Worm (Caenorhabditis elegans) whole organism, L2 larva: ENCODE measurements around the gene BE10.3.

ENCODE experiments used
- C34F6.9 ChIP-seq: fragments of 150-350 bp; optimal IDR thresholded peaks from 2 replicates; lab custom pipeline; 2014; ENCODE audit warnings: missing biosample characterization, missing genetic modification characterization
- F13H6.1 ChIP-seq: sonication (generic microtip); optimal IDR thresholded peaks from 2 replicates; lab custom pipeline; 2016; ENCODE audit warnings: missing genetic modification characterization, missing compliant biosample characterization
- R02D3.7 ChIP-seq: fragments of 150-350 bp; optimal IDR thresholded peaks from 2 replicates; lab custom pipeline; 2014; ENCODE audit warnings: missing biosample characterization, missing genetic modification characterization
- Y55F3AM.14 ChIP-seq: fragments of 200-800 bp; sonication (Bioruptor generic); optimal IDR thresholded peaks from 2 replicates; lab custom pipeline; 2018; ENCODE audit warnings: mild to moderate bottlenecking, missing genetic modification characterization, missing compliant biosample characterization
- ZK546.5 ChIP-seq: sonication (generic microtip); optimal IDR thresholded peaks from 2 replicates; lab custom pipeline; 2017; ENCODE audit warnings: missing biosample characterization, missing genetic modification characterization
- alr-1 ChIP-seq: fragments of 150-350 bp; optimal IDR thresholded peaks from 2 replicates; lab custom pipeline; 2014; ENCODE audit warnings: missing biosample characterization, missing genetic modification characterization
- aly-2 ChIP-seq: fragments of 150-350 bp; optimal IDR thresholded peaks from 2 replicates; lab custom pipeline; 2014; ENCODE audit warnings: missing biosample characterization, missing genetic modification characterization
- ama-1 ChIP-seq: fragments of 150-350 bp; optimal IDR thresholded peaks from 2 replicates; lab custom pipeline; 2018; ENCODE audit warnings: inconsistent platforms
- blmp-1 ChIP-seq: sonication (generic microtip); optimal IDR thresholded peaks from 2 replicates; lab custom pipeline; 2017; ENCODE audit warnings: missing genetic modification characterization, mild to moderate bottlenecking, missing compliant biosample characterization, antibody characterized with exemption, moderate library complexity; ENCODE audit not compliant: insufficient read depth
- ceh-16 ChIP-seq: fragments of 150-350 bp; optimal IDR thresholded peaks from 2 replicates; lab custom pipeline; 2014; ENCODE audit warnings: missing biosample characterization, missing genetic modification characterization
- ceh-82 ChIP-seq: fragments of 150-350 bp; optimal IDR thresholded peaks from 2 replicates; lab custom pipeline; 2014; ENCODE audit warnings: missing biosample characterization, missing genetic modification characterization
- crh-2 ChIP-seq: sonication (generic microtip); optimal IDR thresholded peaks from 2 replicates; lab custom pipeline; 2017; ENCODE audit warnings: missing biosample characterization, missing genetic modification characterization
- dmd-4 ChIP-seq: sonication (generic microtip); optimal IDR thresholded peaks from 2 replicates; lab custom pipeline; 2017; ENCODE audit warnings: missing biosample characterization, missing genetic modification characterization
- egl-27 ChIP-seq: sonication (generic microtip); optimal IDR thresholded peaks from 3 replicates; lab custom pipeline; 2017; ENCODE audit warnings: missing biosample characterization, missing genetic modification reagents, missing genetic modification characterization
- elt-1 ChIP-seq: fragments of 150-350 bp; optimal IDR thresholded peaks from 2 replicates; lab custom pipeline; 2014; ENCODE audit warnings: missing biosample characterization, missing genetic modification characterization
- elt-3 ChIP-seq: sonication (generic microtip); optimal IDR thresholded peaks from 2 replicates; lab custom pipeline; 2017; ENCODE audit warnings: missing biosample characterization, missing genetic modification characterization
- fos-1 ChIP-seq: fragments of 150-350 bp; optimal IDR thresholded peaks from 2 replicates; lab custom pipeline; 2014; ENCODE audit warnings: missing biosample characterization, missing genetic modification characterization
- gmeb-1 ChIP-seq: fragments of 150-350 bp; optimal IDR thresholded peaks from 2 replicates; lab custom pipeline; 2014; ENCODE audit warnings: missing biosample characterization, missing genetic modification characterization
- lin-11 ChIP-seq: fragments of 150-350 bp; sonication (generic microtip); optimal IDR thresholded peaks from 2 replicates; lab custom pipeline; 2014; ENCODE audit warnings: missing biosample characterization, missing genetic modification characterization, inconsistent platforms, mixed read lengths
- lin-13 ChIP-seq: fragments of 150-350 bp; optimal IDR thresholded peaks from 2 replicates; lab custom pipeline; 2014; ENCODE audit warnings: missing biosample characterization, missing genetic modification reagents, missing genetic modification characterization
- lin-39 ChIP-seq: fragments of 150-350 bp; optimal IDR thresholded peaks from 2 replicates; lab custom pipeline; 2014; ENCODE audit warnings: missing biosample characterization, missing genetic modification reagents, missing genetic modification characterization
- lsy-2 ChIP-seq, 2 experiments: fragments of 150-350 bp in 1 of 2; sonication (generic microtip) in 1 of 2; optimal IDR thresholded peaks; 2 replicates each; lab custom pipeline; 2014 to 2017; ENCODE audit warnings: missing biosample characterization in 2 of 2, missing genetic modification characterization in 2 of 2
- mab-5 ChIP-seq: fragments of 150-350 bp; optimal IDR thresholded peaks from 2 replicates; lab custom pipeline; 2014; ENCODE audit warnings: missing biosample characterization, missing genetic modification characterization
- mbf-1 ChIP-seq: sonication (generic microtip); optimal IDR thresholded peaks from 2 replicates; lab custom pipeline; 2017; ENCODE audit warnings: missing biosample characterization, missing genetic modification characterization
- mdl-1 ChIP-seq, 2 experiments: fragments of 150-350 bp in 1 of 2; sonication (generic microtip) in 1 of 2; optimal IDR thresholded peaks; 2 replicates each; lab custom pipeline; 2017; ENCODE audit warnings: missing biosample characterization in 2 of 2, missing genetic modification characterization in 2 of 2
- nhr-10 ChIP-seq: sonication (generic microtip); optimal IDR thresholded peaks from 2 replicates; lab custom pipeline; 2017; ENCODE audit warnings: missing biosample characterization, missing genetic modification characterization
- nhr-11 ChIP-seq: fragments of 150-350 bp; optimal IDR thresholded peaks from 2 replicates; lab custom pipeline; 2014; ENCODE audit warnings: missing biosample characterization, missing genetic modification characterization
- nhr-12 ChIP-seq: fragments of 150-350 bp; optimal IDR thresholded peaks from 2 replicates; lab custom pipeline; 2014; ENCODE audit warnings: missing biosample characterization, missing genetic modification characterization
- nhr-129 ChIP-seq: fragments of 150-350 bp; optimal IDR thresholded peaks from 2 replicates; lab custom pipeline; 2014; ENCODE audit warnings: missing biosample characterization, missing genetic modification characterization
- nhr-21 ChIP-seq: fragments of 150-350 bp; optimal IDR thresholded peaks from 2 replicates; lab custom pipeline; 2014; ENCODE audit warnings: missing biosample characterization, missing genetic modification characterization
- nhr-23 ChIP-seq: fragments of 150-350 bp; optimal IDR thresholded peaks from 2 replicates; lab custom pipeline; 2014; ENCODE audit warnings: missing biosample characterization, missing genetic modification reagents, missing genetic modification characterization
- nhr-237 ChIP-seq: fragments of 150-350 bp; optimal IDR thresholded peaks from 2 replicates; lab custom pipeline; 2014; ENCODE audit warnings: missing biosample characterization, missing genetic modification characterization
- nhr-25 ChIP-seq: fragments of 150-350 bp; sonication (generic microtip); optimal IDR thresholded peaks from 3 replicates; lab custom pipeline; 2014; ENCODE audit warnings: missing biosample characterization, missing genetic modification characterization
- nhr-6 ChIP-seq: fragments of 150-350 bp; optimal IDR thresholded peaks from 2 replicates; lab custom pipeline; 2014; ENCODE audit warnings: missing biosample characterization, missing genetic modification characterization
- nhr-77 ChIP-seq: fragments of 150-350 bp; optimal IDR thresholded peaks from 2 replicates; lab custom pipeline; 2014; ENCODE audit warnings: missing biosample characterization, missing genetic modification characterization
- peb-1 ChIP-seq: fragments of 150-350 bp; optimal IDR thresholded peaks from 2 replicates; lab custom pipeline; 2014; ENCODE audit warnings: missing biosample characterization, missing genetic modification characterization
- sem-4 ChIP-seq: fragments of 150-350 bp; optimal IDR thresholded peaks from 2 replicates; lab custom pipeline; 2014; ENCODE audit warnings: missing biosample characterization, missing genetic modification reagents, missing genetic modification characterization
- skn-1 ChIP-seq: sonication (generic microtip); optimal IDR thresholded peaks from 2 replicates; lab custom pipeline; 2017; ENCODE audit warnings: missing biosample characterization, missing genetic modification characterization
- sma-3 ChIP-seq: sonication (generic microtip); optimal IDR thresholded peaks from 2 replicates; lab custom pipeline; 2016; ENCODE audit warnings: missing genetic modification reagents, missing genetic modification characterization, missing compliant biosample characterization
- sma-9 ChIP-seq, 2 experiments: fragments of 150-350 bp in 1 of 2; sonication (generic microtip) in 1 of 2; optimal IDR thresholded peaks; 2 replicates each; lab custom pipeline; 2014 to 2016; ENCODE audit warnings: missing genetic modification characterization in 2 of 2, mild to moderate bottlenecking in 1 of 2, missing biosample characterization in 1 of 2, missing compliant biosample characterization in 1 of 2, missing genetic modification reagents in 1 of 2, moderate library complexity in 1 of 2
- snpc-4 ChIP-seq: fragments of 150-350 bp; optimal IDR thresholded peaks from 2 replicates; lab custom pipeline; 2014; ENCODE audit warnings: missing biosample characterization, missing genetic modification characterization
- unc-39 ChIP-seq: fragments of 150-350 bp; optimal IDR thresholded peaks from 2 replicates; lab custom pipeline; 2014; ENCODE audit warnings: missing biosample characterization, missing genetic modification characterization
- unc-55 ChIP-seq: fragments of 150-350 bp; sonication (generic microtip); optimal IDR thresholded peaks from 3 replicates; lab custom pipeline; 2014; ENCODE audit warnings: missing biosample characterization, missing genetic modification reagents, missing genetic modification characterization
- unc-62 ChIP-seq: fragments of 150-350 bp; optimal IDR thresholded peaks from 2 replicates; lab custom pipeline; 2014; ENCODE audit warnings: missing biosample characterization, missing genetic modification reagents, missing genetic modification characterization
- zag-1 ChIP-seq: fragments of 150-350 bp; optimal IDR thresholded peaks from 2 replicates; lab custom pipeline; 2014; ENCODE audit warnings: missing biosample characterization, missing genetic modification characterization
- ztf-1 ChIP-seq: fragments of 200-800 bp; sonication (Bioruptor generic); conservative IDR thresholded peaks from 2 replicates; pipeline ENCODE4 v1.3.6; 2022; ENCODE audit warnings: missing genetic modification characterization, missing compliant biosample characterization
- ztf-11 ChIP-seq: sonication (generic microtip); optimal IDR thresholded peaks from 2 replicates; lab custom pipeline; 2017; ENCODE audit warnings: missing biosample characterization, missing genetic modification characterization
- ztf-4 ChIP-seq: fragments of 150-350 bp; optimal IDR thresholded peaks from 2 replicates; lab custom pipeline; 2014; ENCODE audit warnings: missing biosample characterization, missing genetic modification characterization

Gene BE10.3

DNA sequence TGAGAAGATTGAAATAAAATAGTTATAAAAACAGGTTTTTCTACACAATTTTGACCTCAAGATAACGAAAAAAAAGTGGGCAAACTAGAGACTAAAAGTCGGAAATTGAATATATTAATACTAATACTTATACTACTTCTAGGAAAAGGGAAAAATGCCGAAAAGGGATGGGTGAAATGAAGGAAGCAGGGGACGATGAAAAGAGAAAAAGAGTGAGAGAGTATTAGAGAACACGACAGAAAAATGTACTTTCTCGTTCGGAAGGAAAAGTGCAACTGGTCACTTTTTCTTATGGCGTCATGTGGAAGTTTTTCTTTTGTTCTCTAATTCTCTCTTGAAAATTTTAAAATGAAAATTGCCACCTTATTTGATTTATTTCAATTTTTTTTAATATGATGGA, 33.5 kb downstream of the BE10.3 start:
- TF ChIP-seq lsy-2 (tag; optimal IDR thresholded peaks at IDR 0.05; lab: Kevin White, UChicago) = peak; percentile 29 to 88
- no peak for TF ChIP-seq peb-1 (tag; lab: Kevin White, UChicago)
- no peak for TF ChIP-seq unc-39 (tag; lab: Kevin White, UChicago)
- TF ChIP-seq nhr-12 (tag; lab: Kevin White, UChicago) = no peak
- no peak for TF ChIP-seq nhr-237 (tag; lab: Kevin White, UChicago)
- no peak for TF ChIP-seq lin-11
- TF ChIP-seq nhr-11 (tag; lab: Kevin White, UChicago) = no peak
- no peak for TF ChIP-seq alr-1 (tag; lab: Kevin White, UChicago)
- TF ChIP-seq sem-4 (tag; lab: Kevin White, UChicago) = peak; percentile 97
- peak; percentile 82 for TF ChIP-seq crh-2
- no peak for TF ChIP-seq ztf-1
- peak; percentile 99 for TF ChIP-seq F13H6.1 (tag; lab: Kevin White, UChicago)
- peak; percentile 13 for TF ChIP-seq ztf-4
- TF ChIP-seq nhr-23 (tag; lab: Kevin White, UChicago) = no peak
- TF ChIP-seq skn-1 = peak; percentile 47
- TF ChIP-seq ZK546.5 (tag; lab: Kevin White, UChicago) = no peak
- peak; percentile 2 for TF ChIP-seq gmeb-1 (tag; lab: Kevin White, UChicago)
- no peak for TF ChIP-seq ztf-11 (tag; lab: Kevin White, UChicago)
- peak; percentile 74 for TF ChIP-seq sma-3 (GFP tag; lab: Kevin White, UChicago)
- TF ChIP-seq lin-13 (GFP tag; lab: Kevin White, UChicago) = peak; percentile 69
- TF ChIP-seq C34F6.9 (tag; lab: Kevin White, UChicago) = peak; percentile 80
- TF ChIP-seq egl-27 (tag; lab: Kevin White, UChicago) = peak; percentile 88
- TF ChIP-seq nhr-21 (tag; lab: Kevin White, UChicago) = peak; percentile 90
- no peak for TF ChIP-seq mbf-1 (tag; lab: Kevin White, UChicago)
- TF ChIP-seq ceh-16 = peak; percentile 23
- no peak for TF ChIP-seq ceh-82
- peak; percentile 96 for TF ChIP-seq blmp-1 (tag; lab: Kevin White, UChicago)
- TF ChIP-seq nhr-25 (tag; lab: Kevin White, UChicago) = peak; percentile 44
- no peak for TF ChIP-seq R02D3.7 (tag; lab: Kevin White, UChicago)
- no peak for TF ChIP-seq elt-3 (tag; lab: Kevin White, UChicago)
- no peak for TF ChIP-seq snpc-4 (tag; lab: Kevin White, UChicago)
- peak; percentile 79 for TF ChIP-seq unc-55 (GFP tag; lab: Kevin White, UChicago)
- TF ChIP-seq dmd-4 (tag; lab: Kevin White, UChicago) = no peak
- peak; percentile 64 for TF ChIP-seq Y55F3AM.14
- no peak for TF ChIP-seq nhr-10 (tag; lab: Kevin White, UChicago)
- no peak for TF ChIP-seq ama-1 (lab: Kevin White, UChicago)
- peak; percentile 62 for TF ChIP-seq nhr-6 (tag; lab: Kevin White, UChicago)
- peak; percentile 99 for TF ChIP-seq sma-9 (GFP tag; optimal IDR thresholded peaks at IDR 0.05; lab: Kevin White, UChicago)
- TF ChIP-seq sma-9 (tag; optimal IDR thresholded peaks at IDR 0.05; lab: Kevin White, UChicago) = no peak
- peak; percentile 38 for TF ChIP-seq mab-5 (tag; lab: Kevin White, UChicago)
- TF ChIP-seq lin-39 (tag; lab: Kevin White, UChicago) = no peak
- no peak for TF ChIP-seq aly-2 (tag; lab: Kevin White, UChicago)
- TF ChIP-seq mdl-1 (tag; optimal IDR thresholded peaks at IDR 0.05; lab: Kevin White, UChicago) = peak; percentile 40 to 83
- no peak for TF ChIP-seq nhr-77 (tag; lab: Kevin White, UChicago)
- TF ChIP-seq nhr-129 (tag; lab: Kevin White, UChicago) = no peak
- TF ChIP-seq elt-1 (tag; lab: Kevin White, UChicago) = no peak
- peak; percentile 41 for TF ChIP-seq zag-1
- no peak for TF ChIP-seq unc-62 (GFP tag; lab: Kevin White, UChicago)
- TF ChIP-seq fos-1 (tag; lab: Kevin White, UChicago) = peak; percentile 95
